Worm (Caenorhabditis elegans) whole organism, mixed stage, embryonic: ENCODE measurements around the gene nhr-78.

Source experiments
- ceh-43 ChIP-seq: fragments of 200-800 bp; sonication (Bioruptor generic); optimal IDR thresholded peaks from 2 replicates; lab custom pipeline; 2018; ENCODE audit warnings: mild to moderate bottlenecking, missing genetic modification characterization, moderate library complexity, missing compliant biosample characterization
- drap-1 ChIP-seq: fragments of 200-800 bp; sonication (Bioruptor generic); optimal IDR thresholded peaks from 3 replicates; lab custom pipeline; 2018; ENCODE audit warnings: mild to moderate bottlenecking, missing genetic modification characterization, missing compliant biosample characterization
- elt-1 ChIP-seq: sonication (generic microtip); optimal IDR thresholded peaks from 2 replicates; lab custom pipeline; 2017; ENCODE audit warnings: missing genetic modification characterization, mild to moderate bottlenecking, missing compliant biosample characterization, antibody characterized with exemption, moderate library complexity, borderline replicate concordance; ENCODE audit not compliant: insufficient read depth
- elt-3 ChIP-seq: fragments of 150-350 bp; optimal IDR thresholded peaks from 2 replicates; lab custom pipeline; 2014; ENCODE audit warnings: missing biosample characterization, missing genetic modification characterization
- mab-5 ChIP-seq: fragments of 150-350 bp; optimal IDR thresholded peaks from 2 replicates; lab custom pipeline; 2014; ENCODE audit warnings: missing biosample characterization, missing genetic modification characterization
- nhr-2 ChIP-seq: fragments of 150-350 bp; optimal IDR thresholded peaks from 2 replicates; lab custom pipeline; 2014; ENCODE audit warnings: missing biosample characterization, missing genetic modification characterization
- nhr-237 ChIP-seq: fragments of 150-350 bp; optimal IDR thresholded peaks from 2 replicates; lab custom pipeline; 2014; ENCODE audit warnings: missing biosample characterization, missing genetic modification characterization
- nhr-28 ChIP-seq: fragments of 150-350 bp; optimal IDR thresholded peaks from 2 replicates; lab custom pipeline; 2014; ENCODE audit warnings: missing biosample characterization, missing genetic modification characterization
- pha-4 ChIP-seq: fragments of 150-350 bp; optimal IDR thresholded peaks from 2 replicates; lab custom pipeline; 2018; ENCODE audit warnings: missing biosample characterization, missing genetic modification reagents, missing genetic modification characterization
- snpc-4 ChIP-seq: fragments of 150-350 bp; optimal IDR thresholded peaks from 2 replicates; lab custom pipeline; 2014; ENCODE audit warnings: missing biosample characterization, missing genetic modification characterization
- unc-39 ChIP-seq: fragments of 150-350 bp; optimal IDR thresholded peaks from 2 replicates; lab custom pipeline; 2014; ENCODE audit warnings: missing biosample characterization, missing genetic modification characterization
- unc-62 ChIP-seq: fragments of 150-350 bp; optimal IDR thresholded peaks from 2 replicates; lab custom pipeline; 2014; ENCODE audit warnings: missing biosample characterization, missing genetic modification reagents, missing genetic modification characterization
- ztf-11 ChIP-seq: fragments of 150-350 bp; optimal IDR thresholded peaks from 2 replicates; lab custom pipeline; 2014; ENCODE audit warnings: missing biosample characterization, missing genetic modification characterization

ce11 chrIV:4244510-4244909 lies 33.2 kb downstream of the nhr-78 start, which contains the start of gene col-34:
- no peak for TF ChIP-seq mab-5
- no peak for TF ChIP-seq nhr-2 (tag; lab: Kevin White, UChicago)
- no peak for TF ChIP-seq ztf-11 (tag; lab: Kevin White, UChicago)
- no peak for TF ChIP-seq nhr-28 (tag; lab: Kevin White, UChicago)
- no peak for TF ChIP-seq unc-39 (tag; lab: Kevin White, UChicago)
- no peak for TF ChIP-seq ceh-43 (GFP tag; lab: Kevin White, UChicago)
- TF ChIP-seq snpc-4 = no peak
- no peak for TF ChIP-seq pha-4
- TF ChIP-seq nhr-237 (tag; lab: Kevin White, UChicago) = no peak
- TF ChIP-seq unc-62 (GFP tag; lab: Kevin White, UChicago) = no peak
- no peak for TF ChIP-seq elt-3
- TF ChIP-seq drap-1 (GFP tag; lab: Kevin White, UChicago) = no peak
- TF ChIP-seq elt-1 (tag; lab: Kevin White, UChicago) = no peak
